Fruit fly (Drosophila melanogaster): ENCODE measurements around the gene RecQ5.

RecQ5 gene

DNA sequence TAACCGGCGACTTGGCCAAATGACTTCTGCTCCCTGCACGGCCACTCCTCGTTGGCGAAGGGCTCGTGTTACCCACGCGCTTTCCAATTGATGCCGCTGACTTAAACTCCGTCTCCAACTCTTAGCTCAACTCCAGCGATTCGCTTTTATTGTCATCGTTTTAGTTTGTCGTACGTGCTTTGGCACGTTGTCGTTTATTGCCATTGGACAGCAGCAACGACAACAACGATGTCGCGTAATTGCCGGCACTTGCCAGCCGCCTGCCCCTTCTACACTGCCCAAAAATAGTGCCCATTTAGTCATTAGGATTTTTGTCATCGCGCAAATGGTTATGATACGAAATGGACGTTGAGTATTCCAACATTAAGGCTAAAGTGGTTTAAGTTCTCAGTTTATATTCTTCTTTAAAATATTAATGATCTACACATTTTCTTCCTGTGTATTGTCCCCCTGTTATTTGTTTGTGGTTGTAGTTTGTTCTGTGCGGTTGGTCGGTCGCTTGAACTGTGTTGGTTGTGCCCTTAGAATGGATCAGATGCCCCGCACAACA lies 34.0 kb upstream of the RecQ5 start (continued):
- TF ChIP-seq H15 (GFP tag; IDR thresholded peaks at IDR 0.05) (peak; percentile 89), Adf1 (GFP tag; IDR thresholded peaks at IDR 0.05) (no peak), Kr (GFP tag; optimal IDR thresholded peaks at IDR 0.05) (no peak), lab (GFP tag; optimal IDR thresholded peaks at IDR 0.05) (peak; percentile 93), CG6654 (GFP tag; optimal IDR thresholded peaks at IDR 0.05) (peak; percentile 71), dati (GFP tag; IDR thresholded peaks at IDR 0.05) (peak; percentile 64), CG34224 (GFP tag; IDR thresholded peaks at IDR 0.05; ENCODE audit: partially characterized antibody) (no peak), unpg (GFP tag; optimal IDR thresholded peaks at IDR 0.05) (peak; percentile 92), CG2129 (GFP tag; IDR thresholded peaks at IDR 0.05; ENCODE audit: partially characterized antibody) (no peak), eve (GFP tag; optimal IDR thresholded peaks at IDR 0.05) (peak in 1 of 2 experiments; percentile 95), zfh1 (GFP tag; IDR thresholded peaks at IDR 0.05) (peak; percentile 92), CG18764 (GFP tag; optimal IDR thresholded peaks at IDR 0.05) (peak; percentile 81), CG1529 (GFP tag; optimal IDR thresholded peaks at IDR 0.05) (peak; percentile 86), D19A (tag; optimal IDR thresholded peaks at IDR 0.05) (peak; percentile 86), fd102C (GFP tag; optimal IDR thresholded peaks at IDR 0.05) (peak; percentile 66), chinmo (GFP tag; IDR thresholded peaks at IDR 0.05; ENCODE audit: partially characterized antibody) (no peak), onecut (GFP tag; IDR thresholded peaks at IDR 0.05) (peak; percentile 88), MBD-R2 (GFP tag; IDR thresholded peaks at IDR 0.05) (no peak; the same call in 1 of the 2 replicates), Awh (GFP tag; IDR thresholded peaks at IDR 0.05) (peak; percentile 84), CG2875 (GFP tag; optimal IDR thresholded peaks at IDR 0.05) (peak; percentile 83), C15 (GFP tag; IDR thresholded peaks at IDR 0.05) (0 out of 3 replicates have a peak, but pooled peaks have one; percentile 45), grau (tag; optimal IDR thresholded peaks at IDR 0.05) (peak; percentile 89), Pdp1 (GFP tag; optimal IDR thresholded peaks at IDR 0.05) (peak; percentile 82 to 91), tap (tag; optimal IDR thresholded peaks at IDR 0.05) (peak; percentile 89), CG10565 (GFP tag; optimal IDR thresholded peaks at IDR 0.05) (peak; percentile 60), Rfx (GFP tag; IDR thresholded peaks at IDR 0.05) (peak; percentile 90), CG5245 (GFP tag; optimal IDR thresholded peaks at IDR 0.05) (peak; percentile 89), Lim3 (GFP tag; IDR thresholded peaks at IDR 0.05) (no peak), fru (optimal IDR thresholded peaks at IDR 0.05) (no peak), mld (GFP tag; IDR thresholded peaks at IDR 0.05; ENCODE audit: partially characterized antibody) (no peak), CG3407 (GFP tag; optimal IDR thresholded peaks at IDR 0.05) (peak; percentile 79), CG7963 (GFP tag; IDR thresholded peaks at IDR 0.05; ENCODE audit: partially characterized antibody) (no peak), zen (tag; optimal IDR thresholded peaks at IDR 0.05) (peak; percentile 74), CG11723 (GFP tag; optimal IDR thresholded peaks at IDR 0.05) (peak; percentile 84), gcm2 (GFP tag; optimal IDR thresholded peaks at IDR 0.05) (peak; percentile 82), HLH4C (GFP tag; IDR thresholded peaks at IDR 0.05; ENCODE audit: partially characterized antibody) (no peak), row (GFP tag; IDR thresholded peaks at IDR 0.05) (peak; percentile 93), gro (GFP tag; optimal IDR thresholded peaks at IDR 0.05) (peak; percentile 89), shn (GFP tag; optimal IDR thresholded peaks at IDR 0.05) (peak; percentile 81), gcm (GFP tag; optimal IDR thresholded peaks at IDR 0.05) (peak; percentile 88), CG10274 (GFP tag; optimal IDR thresholded peaks at IDR 0.05) (peak; percentile 70), CG11696 (GFP tag; IDR thresholded peaks at IDR 0.05) (peak; percentile 73), BEAF-32 (GFP tag; optimal IDR thresholded peaks at IDR 0.05) (no peak), Oli (tag; optimal IDR thresholded peaks at IDR 0.05) (peak; percentile 92), ranshi (GFP tag; IDR thresholded peaks at IDR 0.05) (peak; percentile 82), CG8281 (tag; optimal IDR thresholded peaks at IDR 0.05) (peak; percentile 70), CG10431 (GFP tag; optimal IDR thresholded peaks at IDR 0.05) (peak; percentile 80), tin (GFP tag; optimal IDR thresholded peaks at IDR 0.05) (peak; percentile 91), btn (GFP tag; optimal IDR thresholded peaks at IDR 0.05) (peak; percentile 88), sens (GFP tag) (peak; percentile 99)
